Fruit fly (Drosophila melanogaster) whole organism, adult: ENCODE data around the gene Dbct.
A peak's percentile ranks its signal among the peaks of the same experiment; 100 is the strongest.

Source experiments
- CG12768 ChIP-seq: fragments of 200-800 bp; sonication (Bioruptor generic); optimal IDR thresholded peaks from 2 replicates; lab custom pipeline; 2017; ENCODE audit warnings: missing biosample characterization, missing genetic modification characterization, mild to moderate bottlenecking, moderate library complexity, missing genetic modification reagents
- CG14711 ChIP-seq: fragments of 200-800 bp; sonication (Bioruptor generic); optimal IDR thresholded peaks from 2 replicates; lab custom pipeline; 2018; ENCODE audit warnings: missing biosample characterization, mild to moderate bottlenecking, missing genetic modification characterization, moderate library complexity
- CG33017 ChIP-seq: fragments of 200-800 bp; sonication (Bioruptor generic); optimal IDR thresholded peaks from 2 replicates; lab custom pipeline; 2018; ENCODE audit warnings: missing biosample characterization, mild to moderate bottlenecking, missing genetic modification characterization, moderate library complexity
- CG5204 ChIP-seq: fragments of 200-800 bp; sonication (Bioruptor generic); optimal IDR thresholded peaks from 2 replicates; lab custom pipeline; 2016; ENCODE audit warnings: missing biosample characterization, missing genetic modification characterization
- CG7101 ChIP-seq: fragments of 200-800 bp; sonication (Bioruptor generic); optimal IDR thresholded peaks from 2 replicates; lab custom pipeline; 2018; ENCODE audit warnings: missing biosample characterization, mild to moderate bottlenecking, missing genetic modification characterization, moderate library complexity
- Hr96 ChIP-seq: fragments of 200-800 bp; sonication (Bioruptor generic); optimal IDR thresholded peaks from 2 replicates; lab custom pipeline; 2016; ENCODE audit warnings: missing biosample characterization, missing genetic modification characterization
- bab1 ChIP-seq: fragments of 200-800 bp; sonication (Bioruptor generic); optimal IDR thresholded peaks from 3 replicates; lab custom pipeline; 2019; ENCODE audit warnings: missing biosample characterization, mild to moderate bottlenecking, missing genetic modification characterization, moderate library complexity
- cic ChIP-seq: fragments of 200-800 bp; sonication (Bioruptor generic); optimal IDR thresholded peaks from 2 replicates; lab custom pipeline; 2017; ENCODE audit warnings: missing biosample characterization, mild to moderate bottlenecking, missing genetic modification characterization, moderate library complexity
- cnc ChIP-seq, 2 experiments: fragments of >200 bp; optimal IDR thresholded peaks; 2 replicates each; lab custom pipeline; 2017
- ovo ChIP-seq: fragments of 200-800 bp; sonication (Bioruptor generic); optimal IDR thresholded peaks from 2 replicates; lab custom pipeline; 2016; ENCODE audit warnings: missing biosample characterization, missing genetic modification characterization
- tj ChIP-seq: fragments of 200-800 bp; sonication (Bioruptor generic); optimal IDR thresholded peaks from 3 replicates; lab custom pipeline; 2017; ENCODE audit warnings: missing biosample characterization, mild to moderate bottlenecking, missing genetic modification characterization, moderate library complexity

Dbct gene

DNA sequence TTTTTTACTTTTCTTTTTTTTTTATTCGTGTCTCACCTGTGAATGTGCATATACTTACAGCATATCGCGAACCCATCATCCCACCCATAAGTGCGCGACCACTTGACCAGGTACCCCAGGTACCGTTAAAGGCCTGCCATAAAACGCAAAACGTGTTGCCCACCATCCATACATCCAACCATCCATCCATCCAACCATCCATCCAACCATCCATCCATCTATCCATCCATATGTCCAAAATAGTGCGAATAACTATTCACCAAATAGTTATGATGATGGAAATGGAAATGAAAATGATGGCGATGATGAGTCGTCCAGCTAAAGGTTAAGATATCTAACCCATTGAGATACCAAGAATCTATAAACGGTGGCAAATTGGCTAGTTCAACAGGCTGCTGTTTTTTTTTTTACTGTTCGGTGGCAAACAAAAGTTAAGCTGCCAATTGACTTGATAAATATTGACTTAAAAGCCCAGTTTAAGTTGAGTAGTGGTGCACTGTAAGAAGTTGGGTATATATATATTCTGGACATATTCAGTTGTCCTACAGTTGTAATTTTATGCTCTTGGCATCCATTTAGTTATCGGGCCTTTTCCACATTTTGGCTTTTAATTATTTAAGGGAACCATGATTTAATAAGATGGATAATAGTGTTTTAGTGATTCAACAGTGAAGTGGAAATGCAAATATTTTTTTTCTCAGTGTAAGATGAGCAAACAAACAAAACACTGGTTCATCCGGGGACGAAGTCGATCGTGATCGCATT is 42.1 kb downstream of the Dbct start:
- TF ChIP-seq tj (GFP tag; lab: Kevin White, UChicago) (no peak), CG5204 (GFP tag; lab: Kevin White, UChicago) (peak; percentile 3)

DNA sequence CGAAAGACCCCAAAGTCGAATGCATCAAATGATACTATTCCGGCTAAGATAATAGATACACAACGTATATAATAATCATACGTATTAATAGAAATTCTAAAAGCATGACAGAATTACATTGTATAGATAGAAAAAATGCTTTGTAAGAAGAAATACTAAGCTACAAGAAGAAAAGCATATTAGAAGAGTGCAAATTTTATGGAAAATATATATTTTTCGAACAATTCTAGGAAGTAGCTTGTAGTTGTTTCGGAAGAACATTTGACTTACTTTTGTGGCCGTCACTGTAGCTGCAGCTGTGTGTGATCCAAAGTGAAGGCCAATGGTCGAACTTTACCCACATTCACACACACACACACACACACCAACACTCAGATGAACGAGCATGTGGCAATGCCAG is 46.1 kb downstream of the Dbct start:
- no peak for TF ChIP-seq CG14711
- no peak for TF ChIP-seq cnc (optimal IDR thresholded peaks at IDR 0.05; lab: Kevin White, UChicago)
- TF ChIP-seq Hr96, result no peak
- TF ChIP-seq CG12768, result no peak
- no peak for TF ChIP-seq ovo
- TF ChIP-seq CG7101 (tag; lab: Kevin White, UChicago), result no peak
- peak; percentile 31 for TF ChIP-seq bab1 (GFP tag; lab: Kevin White, UChicago)

DNA sequence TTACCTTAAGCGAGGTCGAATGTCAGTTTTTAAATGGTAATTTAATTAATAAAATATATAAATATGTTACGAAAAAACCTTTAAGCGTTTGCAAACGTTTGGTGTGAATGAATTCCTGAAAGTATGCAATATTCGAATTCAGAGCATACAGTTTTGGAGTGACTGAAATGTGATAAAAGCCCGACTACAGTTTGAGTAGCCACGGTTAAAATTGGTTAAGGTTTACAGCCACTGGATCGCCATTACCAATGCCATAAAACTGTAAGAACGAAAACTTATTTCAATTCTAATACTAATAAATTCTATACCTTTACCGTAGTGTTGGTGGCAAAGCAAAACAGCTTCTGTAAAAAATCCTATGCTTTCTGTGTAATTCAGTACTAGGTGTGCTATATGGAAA is 51.3 kb downstream of the Dbct start:
- TF ChIP-seq bab1 (GFP tag; lab: Kevin White, UChicago), result no peak
- TF ChIP-seq CG33017, result no peak
- TF ChIP-seq cic, result no peak
